Worm (Caenorhabditis elegans) whole organism, L2 larva: Measurements from ENCODE around the gene H12I19.115.
A peak's percentile ranks its signal among the peaks of the same experiment; 100 is the strongest.

Experiments used
- C34F6.9 ChIP-seq: fragments of 150-350 bp; optimal IDR thresholded peaks from 2 replicates; lab custom pipeline; 2014; ENCODE audit warnings: missing biosample characterization, missing genetic modification characterization
- F13H6.1 ChIP-seq: sonication (generic microtip); optimal IDR thresholded peaks from 2 replicates; lab custom pipeline; 2016; ENCODE audit warnings: missing genetic modification characterization, missing compliant biosample characterization
- R02D3.7 ChIP-seq: fragments of 150-350 bp; optimal IDR thresholded peaks from 2 replicates; lab custom pipeline; 2014; ENCODE audit warnings: missing biosample characterization, missing genetic modification characterization
- Y55F3AM.14 ChIP-seq: fragments of 200-800 bp; sonication (Bioruptor generic); optimal IDR thresholded peaks from 2 replicates; lab custom pipeline; 2018; ENCODE audit warnings: mild to moderate bottlenecking, missing genetic modification characterization, missing compliant biosample characterization
- alr-1 ChIP-seq: fragments of 150-350 bp; optimal IDR thresholded peaks from 2 replicates; lab custom pipeline; 2014; ENCODE audit warnings: missing biosample characterization, missing genetic modification characterization
- aly-2 ChIP-seq: fragments of 150-350 bp; optimal IDR thresholded peaks from 2 replicates; lab custom pipeline; 2014; ENCODE audit warnings: missing biosample characterization, missing genetic modification characterization
- ama-1 ChIP-seq: fragments of 150-350 bp; optimal IDR thresholded peaks from 2 replicates; lab custom pipeline; 2018; ENCODE audit warnings: inconsistent platforms
- blmp-1 ChIP-seq: sonication (generic microtip); optimal IDR thresholded peaks from 2 replicates; lab custom pipeline; 2017; ENCODE audit warnings: missing genetic modification characterization, mild to moderate bottlenecking, missing compliant biosample characterization, antibody characterized with exemption, moderate library complexity; ENCODE audit not compliant: insufficient read depth
- ceh-16 ChIP-seq: fragments of 150-350 bp; optimal IDR thresholded peaks from 2 replicates; lab custom pipeline; 2014; ENCODE audit warnings: missing biosample characterization, missing genetic modification characterization
- crh-2 ChIP-seq: sonication (generic microtip); optimal IDR thresholded peaks from 2 replicates; lab custom pipeline; 2017; ENCODE audit warnings: missing biosample characterization, missing genetic modification characterization
- dmd-4 ChIP-seq: sonication (generic microtip); optimal IDR thresholded peaks from 2 replicates; lab custom pipeline; 2017; ENCODE audit warnings: missing biosample characterization, missing genetic modification characterization
- elt-1 ChIP-seq: fragments of 150-350 bp; optimal IDR thresholded peaks from 2 replicates; lab custom pipeline; 2014; ENCODE audit warnings: missing biosample characterization, missing genetic modification characterization
- elt-3 ChIP-seq: sonication (generic microtip); optimal IDR thresholded peaks from 2 replicates; lab custom pipeline; 2017; ENCODE audit warnings: missing biosample characterization, missing genetic modification characterization
- fos-1 ChIP-seq: fragments of 150-350 bp; optimal IDR thresholded peaks from 2 replicates; lab custom pipeline; 2014; ENCODE audit warnings: missing biosample characterization, missing genetic modification characterization
- gmeb-1 ChIP-seq: fragments of 150-350 bp; optimal IDR thresholded peaks from 2 replicates; lab custom pipeline; 2014; ENCODE audit warnings: missing biosample characterization, missing genetic modification characterization
- lsy-2 ChIP-seq, 2 experiments: fragments of 150-350 bp in 1 of 2; sonication (generic microtip) in 1 of 2; optimal IDR thresholded peaks; 2 replicates each; lab custom pipeline; 2014 to 2017; ENCODE audit warnings: missing biosample characterization in 2 of 2, missing genetic modification characterization in 2 of 2
- mab-5 ChIP-seq: fragments of 150-350 bp; optimal IDR thresholded peaks from 2 replicates; lab custom pipeline; 2014; ENCODE audit warnings: missing biosample characterization, missing genetic modification characterization
- mdl-1 ChIP-seq, 2 experiments: fragments of 150-350 bp in 1 of 2; sonication (generic microtip) in 1 of 2; optimal IDR thresholded peaks; 2 replicates each; lab custom pipeline; 2017; ENCODE audit warnings: missing biosample characterization in 2 of 2, missing genetic modification characterization in 2 of 2
- nhr-10 ChIP-seq: sonication (generic microtip); optimal IDR thresholded peaks from 2 replicates; lab custom pipeline; 2017; ENCODE audit warnings: missing biosample characterization, missing genetic modification characterization
- nhr-11 ChIP-seq: fragments of 150-350 bp; optimal IDR thresholded peaks from 2 replicates; lab custom pipeline; 2014; ENCODE audit warnings: missing biosample characterization, missing genetic modification characterization
- nhr-12 ChIP-seq: fragments of 150-350 bp; optimal IDR thresholded peaks from 2 replicates; lab custom pipeline; 2014; ENCODE audit warnings: missing biosample characterization, missing genetic modification characterization
- nhr-129 ChIP-seq: fragments of 150-350 bp; optimal IDR thresholded peaks from 2 replicates; lab custom pipeline; 2014; ENCODE audit warnings: missing biosample characterization, missing genetic modification characterization
- nhr-21 ChIP-seq: fragments of 150-350 bp; optimal IDR thresholded peaks from 2 replicates; lab custom pipeline; 2014; ENCODE audit warnings: missing biosample characterization, missing genetic modification characterization
- nhr-23 ChIP-seq: fragments of 150-350 bp; optimal IDR thresholded peaks from 2 replicates; lab custom pipeline; 2014; ENCODE audit warnings: missing biosample characterization, missing genetic modification reagents, missing genetic modification characterization
- nhr-237 ChIP-seq: fragments of 150-350 bp; optimal IDR thresholded peaks from 2 replicates; lab custom pipeline; 2014; ENCODE audit warnings: missing biosample characterization, missing genetic modification characterization
- nhr-25 ChIP-seq: fragments of 150-350 bp; sonication (generic microtip); optimal IDR thresholded peaks from 3 replicates; lab custom pipeline; 2014; ENCODE audit warnings: missing biosample characterization, missing genetic modification characterization
- nhr-6 ChIP-seq: fragments of 150-350 bp; optimal IDR thresholded peaks from 2 replicates; lab custom pipeline; 2014; ENCODE audit warnings: missing biosample characterization, missing genetic modification characterization
- nhr-77 ChIP-seq: fragments of 150-350 bp; optimal IDR thresholded peaks from 2 replicates; lab custom pipeline; 2014; ENCODE audit warnings: missing biosample characterization, missing genetic modification characterization
- sem-4 ChIP-seq: fragments of 150-350 bp; optimal IDR thresholded peaks from 2 replicates; lab custom pipeline; 2014; ENCODE audit warnings: missing biosample characterization, missing genetic modification reagents, missing genetic modification characterization
- sma-3 ChIP-seq: sonication (generic microtip); optimal IDR thresholded peaks from 2 replicates; lab custom pipeline; 2016; ENCODE audit warnings: missing genetic modification reagents, missing genetic modification characterization, missing compliant biosample characterization
- sma-9 ChIP-seq, 2 experiments: fragments of 150-350 bp in 1 of 2; sonication (generic microtip) in 1 of 2; optimal IDR thresholded peaks; 2 replicates each; lab custom pipeline; 2014 to 2016; ENCODE audit warnings: missing genetic modification characterization in 2 of 2, mild to moderate bottlenecking in 1 of 2, missing biosample characterization in 1 of 2, missing compliant biosample characterization in 1 of 2, missing genetic modification reagents in 1 of 2, moderate library complexity in 1 of 2
- snpc-4 ChIP-seq: fragments of 150-350 bp; optimal IDR thresholded peaks from 2 replicates; lab custom pipeline; 2014; ENCODE audit warnings: missing biosample characterization, missing genetic modification characterization
- unc-39 ChIP-seq: fragments of 150-350 bp; optimal IDR thresholded peaks from 2 replicates; lab custom pipeline; 2014; ENCODE audit warnings: missing biosample characterization, missing genetic modification characterization
- unc-55 ChIP-seq: fragments of 150-350 bp; sonication (generic microtip); optimal IDR thresholded peaks from 3 replicates; lab custom pipeline; 2014; ENCODE audit warnings: missing biosample characterization, missing genetic modification reagents, missing genetic modification characterization
- unc-62 ChIP-seq: fragments of 150-350 bp; optimal IDR thresholded peaks from 2 replicates; lab custom pipeline; 2014; ENCODE audit warnings: missing biosample characterization, missing genetic modification reagents, missing genetic modification characterization
- zag-1 ChIP-seq: fragments of 150-350 bp; optimal IDR thresholded peaks from 2 replicates; lab custom pipeline; 2014; ENCODE audit warnings: missing biosample characterization, missing genetic modification characterization
- ztf-1 ChIP-seq: fragments of 200-800 bp; sonication (Bioruptor generic); conservative IDR thresholded peaks from 2 replicates; pipeline ENCODE4 v1.3.6; 2022; ENCODE audit warnings: missing genetic modification characterization, missing compliant biosample characterization
- ztf-11 ChIP-seq: sonication (generic microtip); optimal IDR thresholded peaks from 2 replicates; lab custom pipeline; 2017; ENCODE audit warnings: missing biosample characterization, missing genetic modification characterization

Gene H12I19.115

DNA sequence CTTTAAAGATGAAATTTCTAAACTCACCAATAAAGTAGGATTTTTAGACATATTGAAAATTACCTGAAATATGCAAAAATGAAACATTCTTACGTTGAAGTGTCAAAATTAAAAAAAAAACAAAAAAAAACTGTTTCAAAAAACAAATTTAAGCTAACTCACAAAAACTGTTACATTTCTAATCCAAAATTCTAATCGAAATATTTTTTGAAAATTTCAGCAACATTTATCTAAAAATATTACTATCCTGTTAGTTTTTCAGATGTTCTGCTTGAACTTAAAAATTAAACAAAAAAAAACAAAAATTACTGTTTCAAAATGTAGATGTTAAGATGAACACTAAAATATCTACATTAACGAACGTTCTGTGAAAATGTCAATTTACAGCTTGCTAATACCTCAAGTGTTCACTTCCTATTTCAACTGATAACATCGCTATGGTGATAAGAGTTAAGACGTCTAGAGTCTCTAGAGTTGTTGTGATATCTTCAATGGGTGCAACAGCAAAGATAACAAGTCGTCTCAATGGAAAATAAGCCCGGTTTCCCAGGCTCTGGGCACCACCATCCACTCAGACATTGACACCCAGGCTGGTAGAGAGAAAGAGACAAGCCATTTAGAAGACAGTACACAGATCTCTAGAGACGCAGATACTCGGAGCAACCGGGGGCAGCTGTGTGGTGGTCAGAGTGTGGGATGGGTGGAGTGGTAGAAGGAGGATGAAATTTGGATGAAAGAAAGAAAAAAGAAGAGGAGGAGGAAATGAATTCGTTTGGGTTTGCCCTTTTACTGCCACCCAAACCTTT, at the start of gene H12I19.115:
H12I19.115 (minus strand) TSS at position 51 of the 806 bp plus-strand sequence.
- TF ChIP-seq nhr-10 (tag; lab: Kevin White, UChicago) (no peak), crh-2 (no peak), mdl-1 (tag; optimal IDR thresholded peaks at IDR 0.05; lab: Kevin White, UChicago) (no peak), sma-9 (GFP tag; optimal IDR thresholded peaks at IDR 0.05; lab: Kevin White, UChicago) (no peak), sma-9 (tag; optimal IDR thresholded peaks at IDR 0.05; lab: Kevin White, UChicago) (no peak), F13H6.1 (tag; lab: Kevin White, UChicago) (no peak), nhr-129 (tag; lab: Kevin White, UChicago) (peak; percentile 83), sem-4 (tag; lab: Kevin White, UChicago) (no peak), alr-1 (tag; lab: Kevin White, UChicago) (no peak), elt-3 (tag; lab: Kevin White, UChicago) (no peak), ceh-16 (tag; lab: Kevin White, UChicago) (no peak), gmeb-1 (tag; lab: Kevin White, UChicago) (no peak), sma-3 (GFP tag; lab: Kevin White, UChicago) (no peak), unc-39 (tag; lab: Kevin White, UChicago) (no peak), nhr-25 (tag; lab: Kevin White, UChicago) (no peak), fos-1 (tag; lab: Kevin White, UChicago) (no peak), nhr-12 (tag; lab: Kevin White, UChicago) (no peak), unc-62 (GFP tag; lab: Kevin White, UChicago) (no peak), lsy-2 (tag; optimal IDR thresholded peaks at IDR 0.05; lab: Kevin White, UChicago) (no peak), R02D3.7 (tag; lab: Kevin White, UChicago) (no peak), nhr-77 (tag; lab: Kevin White, UChicago) (no peak), mab-5 (tag; lab: Kevin White, UChicago) (no peak), C34F6.9 (tag; lab: Kevin White, UChicago) (peak; percentile 30), unc-55 (GFP tag; lab: Kevin White, UChicago) (peak; percentile 15), ztf-1 (GFP tag; lab: Robert Waterston, UW) (no peak), ama-1 (lab: Kevin White, UChicago) (no peak)

DNA sequence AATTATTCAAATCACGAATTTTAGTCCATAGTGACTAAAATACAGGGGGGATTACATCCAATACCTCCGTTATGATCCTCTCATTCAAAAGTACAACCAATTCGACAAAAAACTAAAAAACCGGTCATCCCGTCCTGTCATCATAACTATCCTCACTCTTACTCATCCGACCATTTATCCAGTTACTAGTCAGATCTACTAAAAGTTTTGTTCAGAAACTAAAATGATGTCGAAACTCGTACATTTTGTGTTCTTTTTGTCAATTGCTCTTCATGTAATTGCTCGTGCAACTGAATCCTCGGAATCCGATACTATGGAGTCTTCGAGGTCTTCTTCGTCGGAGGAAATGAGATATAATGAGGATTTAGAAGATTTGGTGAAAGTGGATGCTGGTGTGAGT, 49.4 kb upstream of the H12I19.115 start, which contains the start of gene R05A10.2:
R05A10.2 (plus strand) TSS at position 214 of the 400 bp plus-strand sequence.
- TF ChIP-seq crh-2: no peak
- TF ChIP-seq zag-1 (tag; lab: Kevin White, UChicago): no peak
- no peak for TF ChIP-seq nhr-237 (tag; lab: Kevin White, UChicago)
- no peak for TF ChIP-seq Y55F3AM.14 (GFP tag; lab: Kevin White, UChicago)
- TF ChIP-seq mab-5 (tag; lab: Kevin White, UChicago): no peak
- no peak for TF ChIP-seq nhr-10 (tag; lab: Kevin White, UChicago)
- no peak for TF ChIP-seq mdl-1 (tag; optimal IDR thresholded peaks at IDR 0.05; lab: Kevin White, UChicago)
- no peak for TF ChIP-seq snpc-4 (tag; lab: Kevin White, UChicago)
- no peak for TF ChIP-seq ama-1 (lab: Kevin White, UChicago)
- no peak for TF ChIP-seq unc-62 (GFP tag; lab: Kevin White, UChicago)
- no peak for TF ChIP-seq nhr-11
- TF ChIP-seq dmd-4: no peak
- no peak for TF ChIP-seq nhr-6
- TF ChIP-seq alr-1 (tag; lab: Kevin White, UChicago): no peak
- no peak for TF ChIP-seq elt-1 (tag; lab: Kevin White, UChicago)
- no peak for TF ChIP-seq nhr-77 (tag; lab: Kevin White, UChicago)
- no peak for TF ChIP-seq elt-3 (tag; lab: Kevin White, UChicago)
- TF ChIP-seq F13H6.1 (tag; lab: Kevin White, UChicago): no peak

DNA sequence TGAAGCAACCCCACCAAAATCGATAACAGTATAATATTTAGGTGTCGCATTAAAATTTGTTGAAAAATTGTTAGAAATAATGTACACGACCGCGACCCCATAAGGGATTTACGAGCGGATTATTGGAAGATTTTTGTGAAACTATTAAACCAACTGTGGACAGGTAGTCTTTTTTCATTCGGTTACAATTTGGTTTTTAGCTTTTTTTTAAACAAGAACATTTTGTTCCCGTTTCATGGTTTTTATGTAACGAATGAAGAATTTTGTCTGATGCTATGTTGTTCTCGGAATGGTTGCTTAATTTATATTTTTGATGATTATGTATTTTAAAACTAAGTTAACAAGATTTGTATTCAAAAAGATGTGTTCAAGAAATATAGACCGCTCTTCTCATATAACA, 48.7 kb upstream of the H12I19.115 start, which contains the start of gene R05A10.3:
R05A10.3 (minus strand) TSS at position 101 of the 400 bp plus-strand sequence.
- TF ChIP-seq sma-9 (GFP tag; optimal IDR thresholded peaks at IDR 0.05; lab: Kevin White, UChicago): no peak
- TF ChIP-seq sma-9 (tag; optimal IDR thresholded peaks at IDR 0.05; lab: Kevin White, UChicago): no peak
- TF ChIP-seq ztf-11: no peak
- no peak for TF ChIP-seq elt-1 (tag; lab: Kevin White, UChicago)
- TF ChIP-seq blmp-1: no peak
- no peak for TF ChIP-seq nhr-21 (tag; lab: Kevin White, UChicago)
- no peak for TF ChIP-seq F13H6.1 (tag; lab: Kevin White, UChicago)
- no peak for TF ChIP-seq sem-4 (tag; lab: Kevin White, UChicago)
- TF ChIP-seq unc-39 (tag; lab: Kevin White, UChicago): no peak
- no peak for TF ChIP-seq nhr-23 (tag; lab: Kevin White, UChicago)
- no peak for TF ChIP-seq R02D3.7 (tag; lab: Kevin White, UChicago)
- TF ChIP-seq nhr-237 (tag; lab: Kevin White, UChicago): no peak
- TF ChIP-seq aly-2 (tag; lab: Kevin White, UChicago): no peak
- TF ChIP-seq elt-3 (tag; lab: Kevin White, UChicago): no peak
